Worm (Caenorhabditis elegans) whole organism, L3 larva: Measurements from ENCODE around the gene Y41C4A.6.

Experiments
- ceh-16 ChIP-seq: sonication (generic microtip); optimal IDR thresholded peaks from 2 replicates; lab custom pipeline; 2017; ENCODE audit warnings: missing biosample characterization, missing genetic modification characterization
- elt-2 ChIP-seq: sonication (generic microtip); optimal IDR thresholded peaks from 2 replicates; lab custom pipeline; 2016; ENCODE audit warnings: missing genetic modification reagents, mild to moderate bottlenecking, missing genetic modification characterization, missing compliant biosample characterization
- fkh-10 ChIP-seq: sonication (generic microtip); optimal IDR thresholded peaks from 2 replicates; lab custom pipeline; 2017; ENCODE audit warnings: missing biosample characterization, missing genetic modification reagents, missing genetic modification characterization
- nhr-77 ChIP-seq: fragments of 150-350 bp; optimal IDR thresholded peaks from 2 replicates; lab custom pipeline; 2014; ENCODE audit warnings: missing biosample characterization, missing genetic modification characterization
- pqm-1 ChIP-seq: fragments of 150-350 bp; optimal IDR thresholded peaks from 2 replicates; lab custom pipeline; 2017; ENCODE audit warnings: missing biosample characterization, missing genetic modification characterization, inconsistent platforms
- snpc-4 ChIP-seq: fragments of 150-350 bp; optimal IDR thresholded peaks from 2 replicates; lab custom pipeline; 2014; ENCODE audit warnings: missing biosample characterization, missing genetic modification characterization

ce11 chrIII:11698569-11698968 is 2.2 kb downstream of the Y41C4A.6 start, which contains the start of gene Y41C4A.7:
- TF ChIP-seq snpc-4 (tag; lab: Kevin White, UChicago) (no peak), ceh-16 (tag; lab: Kevin White, UChicago) (no peak), elt-2 (no peak), fkh-10 (GFP tag; lab: Kevin White, UChicago) (no peak), nhr-77 (tag; lab: Kevin White, UChicago) (no peak), pqm-1 (tag; lab: Kevin White, UChicago) (no peak)
